Fruit fly (Drosophila melanogaster) whole organism, embryonic: ENCODE results near the gene Rpt6R.

Experiments
- BEAF-32 ChIP-seq: fragments of 200-800 bp; sonication (Bioruptor generic); optimal IDR thresholded peaks from 3 replicates; lab custom pipeline; 2017; ENCODE audit warnings: missing biosample characterization, missing genetic modification characterization, mild to moderate bottlenecking, moderate library complexity, missing genetic modification reagents
- CG10209 ChIP-seq: fragments of 200-800 bp; sonication (Bioruptor generic); optimal IDR thresholded peaks from 3 replicates; lab custom pipeline; 2017; ENCODE audit warnings: missing biosample characterization, mild to moderate bottlenecking, missing genetic modification characterization, missing genetic modification reagents
- CG10654 ChIP-seq: fragments of 200-800 bp; sonication (Bioruptor generic); optimal IDR thresholded peaks from 2 replicates; lab custom pipeline; 2016; ENCODE audit warnings: missing biosample characterization, missing genetic modification characterization
- CG11085 ChIP-seq: fragments of 200-800 bp; sonication (Bioruptor generic); IDR thresholded peaks from 2 replicates; pipeline ENCODE4 v1.3.6; 2022; ENCODE audit warnings: missing biosample characterization, missing genetic modification characterization
- CG14014 ChIP-seq: fragments of 200-800 bp; sonication (Bioruptor generic); IDR thresholded peaks from 2 replicates; pipeline ENCODE4 v1.3.6; 2022; ENCODE audit warnings: missing biosample characterization, missing genetic modification characterization
- CG14860 ChIP-seq: fragments of 200-800 bp; sonication (Bioruptor generic); IDR thresholded peaks from 3 replicates; pipeline ENCODE4 v1.3.6; 2022; ENCODE audit warnings: missing biosample characterization, missing genetic modification characterization; ENCODE audit not compliant: partially characterized antibody
- CG2678 ChIP-seq: fragments of 200-800 bp; sonication (Bioruptor generic); optimal IDR thresholded peaks from 3 replicates; lab custom pipeline; 2019; ENCODE audit warnings: missing biosample characterization, mild to moderate bottlenecking, missing genetic modification characterization, moderate library complexity
- CG3838 ChIP-seq: fragments of 200-800 bp; sonication (Bioruptor generic); optimal IDR thresholded peaks from 3 replicates; lab custom pipeline; 2016; ENCODE audit warnings: missing biosample characterization, missing genetic modification characterization
- CG5245 ChIP-seq: fragments of 200-800 bp; sonication (Bioruptor generic); optimal IDR thresholded peaks from 3 replicates; lab custom pipeline; 2016; ENCODE audit warnings: missing biosample characterization, missing genetic modification characterization
- CG6689 ChIP-seq: fragments of 200-800 bp; sonication (Bioruptor generic); IDR thresholded peaks from 2 replicates; pipeline ENCODE4 v1.3.6; 2022; ENCODE audit warnings: missing biosample characterization, missing genetic modification characterization
- CG7987 ChIP-seq: fragments of 200-800 bp; sonication (Bioruptor generic); optimal IDR thresholded peaks from 2 replicates; lab custom pipeline; 2018; ENCODE audit warnings: missing biosample characterization, mild to moderate bottlenecking, missing genetic modification characterization, moderate library complexity
- CG9797 ChIP-seq: fragments of 200-800 bp; sonication (Bioruptor generic); optimal IDR thresholded peaks from 3 replicates; lab custom pipeline; 2018; ENCODE audit warnings: missing biosample characterization, mild to moderate bottlenecking, missing genetic modification characterization
- Dad ChIP-seq: fragments of 200-800 bp; sonication (Bioruptor generic); optimal IDR thresholded peaks from 3 replicates; lab custom pipeline; 2016; ENCODE audit warnings: missing biosample characterization, missing genetic modification characterization
- Dek ChIP-seq: fragments of 200-800 bp; sonication (Bioruptor generic); optimal IDR thresholded peaks from 3 replicates; lab custom pipeline; 2019; ENCODE audit warnings: missing biosample characterization, mild to moderate bottlenecking, missing genetic modification characterization, moderate library complexity
- Dfd ChIP-seq, 2 experiments: fragments of >200 bp; optimal IDR thresholded peaks; 2 replicates each; lab custom pipeline; 2017; ENCODE audit warnings: missing biosample characterization in 2 of 2, missing genetic modification characterization in 2 of 2
- Eip74EF ChIP-seq, 2 experiments: fragments of 200-800 bp in 1 of 2; fragments of >200 bp in 1 of 2; sonication (Bioruptor generic) in 1 of 2; optimal IDR thresholded peaks; 2 replicates each; lab custom pipeline; 2017 to 2019; ENCODE audit warnings: missing biosample characterization in 2 of 2, missing genetic modification characterization in 2 of 2, mild to moderate bottlenecking in 1 of 2, moderate library complexity in 1 of 2
- Lhr ChIP-seq: fragments of 200-800 bp; sonication (Bioruptor generic); optimal IDR thresholded peaks from 3 replicates; lab custom pipeline; 2017; ENCODE audit warnings: mild to moderate bottlenecking, missing biosample characterization, missing genetic modification reagents, missing genetic modification characterization
- Mes4 ChIP-seq: fragments of 200-800 bp; sonication (Bioruptor generic); optimal IDR thresholded peaks from 2 replicates; lab custom pipeline; 2016; ENCODE audit warnings: missing biosample characterization, missing genetic modification characterization
- NC2α ChIP-seq: fragments of 200-800 bp; sonication (Bioruptor generic); optimal IDR thresholded peaks from 2 replicates; lab custom pipeline; 2016; ENCODE audit warnings: missing biosample characterization, missing genetic modification characterization
- Sry-δ ChIP-seq: fragments of 200-800 bp; sonication (Bioruptor generic); optimal IDR thresholded peaks from 2 replicates; lab custom pipeline; 2016; ENCODE audit warnings: missing biosample characterization, missing genetic modification characterization
- Taf1 ChIP-seq: fragments of 200-800 bp; sonication (Bioruptor generic); IDR thresholded peaks from 2 replicates; pipeline ENCODE4 v1.3.6; 2022; ENCODE audit warnings: missing biosample characterization, missing genetic modification characterization
- al ChIP-seq: fragments of 200-800 bp; sonication (Bioruptor generic); IDR thresholded peaks from 2 replicates; pipeline ENCODE4 v1.3.6; 2022; ENCODE audit warnings: missing biosample characterization, missing genetic modification characterization
- bigmax ChIP-seq: fragments of 200-800 bp; sonication (Bioruptor generic); optimal IDR thresholded peaks from 2 replicates; lab custom pipeline; 2018; ENCODE audit warnings: missing biosample characterization, mild to moderate bottlenecking, missing genetic modification characterization
- cato ChIP-seq: fragments of 200-800 bp; sonication (Bioruptor generic); optimal IDR thresholded peaks from 2 replicates; lab custom pipeline; 2016; ENCODE audit warnings: missing biosample characterization, missing genetic modification characterization, borderline replicate concordance
- caup ChIP-seq: fragments of 200-800 bp; sonication (Bioruptor generic); optimal IDR thresholded peaks from 3 replicates; lab custom pipeline; 2017; ENCODE audit warnings: missing biosample characterization, mild to moderate bottlenecking, missing genetic modification characterization, moderate library complexity; ENCODE audit not compliant: severe bottlenecking
- crc ChIP-seq: fragments of 200-800 bp; sonication (Bioruptor generic); optimal IDR thresholded peaks from 2 replicates; lab custom pipeline; 2016; ENCODE audit warnings: missing biosample characterization, missing genetic modification characterization
- crol ChIP-seq: fragments of 200-800 bp; sonication (Bioruptor generic); IDR thresholded peaks from 2 replicates; pipeline ENCODE4 v1.3.6; 2022; ENCODE audit warnings: missing biosample characterization, missing genetic modification characterization
- dmrt99B ChIP-seq: fragments of 200-800 bp; sonication (Bioruptor generic); optimal IDR thresholded peaks from 2 replicates; lab custom pipeline; 2018; ENCODE audit warnings: missing biosample characterization, mild to moderate bottlenecking, missing genetic modification characterization, moderate library complexity
- gcm2 ChIP-seq: fragments of 200-800 bp; sonication (Bioruptor generic); optimal IDR thresholded peaks from 2 replicates; lab custom pipeline; 2016; ENCODE audit warnings: missing biosample characterization, missing genetic modification characterization
- grn ChIP-seq: fragments of 200-800 bp; sonication (Bioruptor generic); optimal IDR thresholded peaks from 3 replicates; lab custom pipeline; 2017; ENCODE audit warnings: missing biosample characterization, missing genetic modification characterization
- hth ChIP-seq: fragments of >200 bp; optimal IDR thresholded peaks from 2 replicates; lab custom pipeline; 2017; ENCODE audit warnings: inconsistent platforms
- ind ChIP-seq: fragments of 200-800 bp; sonication (Bioruptor generic); optimal IDR thresholded peaks from 3 replicates; lab custom pipeline; 2016; ENCODE audit warnings: missing biosample characterization, missing genetic modification characterization
- insv ChIP-seq, 2 experiments: fragments of 200-800 bp; sonication (Bioruptor generic); optimal IDR thresholded peaks; 3 replicates each; lab custom pipeline; 2016 to 2018; ENCODE audit warnings: missing biosample characterization in 2 of 2, missing genetic modification characterization in 2 of 2
- peb ChIP-seq: fragments of 200-800 bp; sonication (Bioruptor generic); IDR thresholded peaks from 2 replicates; pipeline ENCODE4 v1.3.6; 2022; ENCODE audit warnings: missing biosample characterization, missing genetic modification characterization
- ranshi ChIP-seq: fragments of 200-800 bp; sonication (Bioruptor generic); IDR thresholded peaks from 2 replicates; pipeline ENCODE4 v1.3.6; 2022; ENCODE audit warnings: missing biosample characterization, missing genetic modification characterization
- ro ChIP-seq: fragments of 200-800 bp; sonication (Bioruptor generic); IDR thresholded peaks from 2 replicates; pipeline ENCODE4 v1.3.6; 2022; ENCODE audit warnings: missing biosample characterization, missing genetic modification characterization
- sisA ChIP-seq: fragments of 200-800 bp; sonication (Bioruptor generic); IDR thresholded peaks from 2 replicates; pipeline ENCODE4 v1.3.6; 2022; ENCODE audit warnings: missing biosample characterization, missing genetic modification characterization
- slou ChIP-seq: fragments of 200-800 bp; sonication (Bioruptor generic); optimal IDR thresholded peaks from 3 replicates; lab custom pipeline; 2016; ENCODE audit warnings: missing biosample characterization, missing genetic modification characterization
- so ChIP-seq: fragments of 200-800 bp; sonication (Bioruptor generic); IDR thresholded peaks from 3 replicates; pipeline ENCODE4 v1.3.6; 2022; ENCODE audit warnings: missing biosample characterization, missing genetic modification characterization
- stwl ChIP-seq: fragments of 200-800 bp; sonication (Bioruptor generic); optimal IDR thresholded peaks from 3 replicates; lab custom pipeline; 2018; ENCODE audit warnings: missing biosample characterization, mild to moderate bottlenecking, missing genetic modification characterization, moderate library complexity
- toy ChIP-seq: fragments of 200-800 bp; sonication (Bioruptor generic); IDR thresholded peaks from 2 replicates; pipeline ENCODE4 v1.3.6; 2022; ENCODE audit warnings: missing biosample characterization, missing genetic modification characterization

The Rpt6R gene

DNA sequence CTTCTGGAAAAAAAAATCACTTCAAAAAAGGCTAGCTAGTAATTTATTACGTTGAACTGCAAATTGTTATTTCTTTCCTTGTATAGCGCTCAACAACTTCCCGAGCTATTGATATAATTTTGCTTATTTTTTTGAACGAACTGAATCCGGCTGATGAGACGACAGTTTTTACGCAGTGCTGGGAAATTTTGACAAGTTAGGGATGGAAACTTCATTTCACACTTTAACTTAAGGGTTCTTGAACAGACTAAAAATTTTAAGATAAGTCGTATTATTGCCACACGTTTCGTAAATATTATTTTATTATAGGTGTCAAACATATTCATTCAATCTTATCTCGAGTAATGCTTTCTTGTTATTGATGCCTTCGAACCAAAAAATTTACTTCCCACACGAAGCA lies at the start of gene Rpt6R (continued):
- TF ChIP-seq BEAF-32, result peak; percentile 0
- TF ChIP-seq CG2678, result no peak
- peak; percentile 8 for TF ChIP-seq stwl
- TF ChIP-seq CG6689 (GFP tag; lab: Robert Waterston, UW), result no peak
- no peak for TF ChIP-seq CG10654 (GFP tag; lab: Kevin White, UChicago)
- peak; percentile 11 for TF ChIP-seq Sry-δ
- TF ChIP-seq hth (lab: Kevin White, UChicago), result no peak
- no peak for TF ChIP-seq dmrt99B (tag; lab: Kevin White, UChicago)
- no peak for TF ChIP-seq al
- TF ChIP-seq Mes4 (GFP tag; lab: Kevin White, UChicago), result no peak
- TF ChIP-seq CG3838, result no peak
- no peak for TF ChIP-seq gcm2 (GFP tag; lab: Kevin White, UChicago)
- TF ChIP-seq Dek (tag; lab: Kevin White, UChicago), result no peak

dm6 chr3R:30628928-30629327 lies 45.4 kb upstream of the Rpt6R start, which contains the start of gene CG2267:
CG2267 (minus strand) TSS chr3R:30629028.
- TF ChIP-seq crol (GFP tag; lab: Robert Waterston, UW) (no peak), hth (lab: Kevin White, UChicago) (no peak), Dad (no peak), so (no peak), CG7987 (GFP tag; lab: Kevin White, UChicago) (no peak), bigmax (no peak), cato (GFP tag; lab: Kevin White, UChicago) (no peak), caup (no peak), ro (no peak), CG11085 (GFP tag; lab: Robert Waterston, UW) (no peak), CG9797 (no peak), sisA (no peak), Lhr (GFP tag; lab: Kevin White, UChicago) (no peak), CG10209 (no peak), insv (GFP tag; optimal IDR thresholded peaks at IDR 0.05; lab: Kevin White, UChicago) (no peak), CG14860 (no peak), Taf1 (GFP tag; lab: Robert Waterston, UW) (no peak), CG10654 (GFP tag; lab: Kevin White, UChicago) (no peak)
- TF ChIP-seq, all 482 proteins: peak for 0

- no peak for TF ChIP-seq NC2α (GFP tag; lab: Kevin White, UChicago)
- no peak for TF ChIP-seq CG14860
- TF ChIP-seq crc (GFP tag; lab: Kevin White, UChicago), result no peak
- no peak for TF ChIP-seq slou (GFP tag; lab: Kevin White, UChicago)
- TF ChIP-seq CG5245, result no peak
- TF ChIP-seq ind (GFP tag; lab: Kevin White, UChicago), result no peak
- TF ChIP-seq Eip74EF (GFP tag; optimal IDR thresholded peaks at IDR 0.05; lab: Kevin White, UChicago), result no peak
- TF ChIP-seq peb (GFP tag; lab: Robert Waterston, UW), result no peak
- TF ChIP-seq hth (lab: Kevin White, UChicago), result no peak
- TF ChIP-seq CG14014 (GFP tag; lab: Robert Waterston, UW), result no peak
- TF ChIP-seq ranshi (GFP tag; lab: Robert Waterston, UW), result no peak
- no peak for TF ChIP-seq toy (GFP tag; lab: Robert Waterston, UW)
- TF ChIP-seq Dfd (GFP tag; optimal IDR thresholded peaks at IDR 0.05; lab: Kevin White, UChicago), result no peak
- TF ChIP-seq crol (GFP tag; lab: Robert Waterston, UW), result no peak
- no peak for TF ChIP-seq grn
Measured at dm6 chr3R:30621806-30622205, 38.3 kb upstream of the Rpt6R start, which contains the start of gene CG44954. CG44954 (minus strand) TSS chr3R:30621906.
